Fruit fly (Drosophila melanogaster): Measurements from ENCODE around the gene sina.

Gene sina

DNA sequence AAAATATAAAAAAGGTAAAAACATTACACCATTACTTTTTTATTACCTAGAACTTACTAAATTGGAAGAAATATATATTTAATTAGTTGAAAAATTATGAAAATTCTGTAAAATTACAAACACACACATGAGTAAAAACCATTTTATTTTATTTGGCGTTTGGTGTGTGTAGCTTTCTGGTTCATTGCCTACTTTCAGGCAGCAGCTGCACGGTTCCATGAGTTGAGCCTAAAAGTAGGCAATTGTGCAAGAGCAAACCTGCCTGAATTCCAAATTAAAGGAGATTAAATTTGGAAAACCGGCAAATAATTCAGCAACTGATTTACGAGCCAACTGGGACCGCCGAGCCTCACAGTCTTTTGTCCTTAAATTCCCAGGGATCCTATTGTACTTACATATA lies 21.9 kb downstream of the sina start:
- TF ChIP-seq CG2199 (GFP tag; IDR thresholded peaks at IDR 0.05) (peak; percentile 86), CTCF (GFP tag; optimal IDR thresholded peaks at IDR 0.05) (peak; percentile 80), Six4 (GFP tag; optimal IDR thresholded peaks at IDR 0.05) (no peak), cato (GFP tag; optimal IDR thresholded peaks at IDR 0.05; ENCODE audit: borderline replicate concordance) (no peak), bbx (GFP tag; IDR thresholded peaks at IDR 0.05; ENCODE audit: partially characterized antibody) (0 out of 2 replicates have a peak, but pooled peaks have one; percentile 16), MTF-1 (GFP tag; optimal IDR thresholded peaks at IDR 0.05; ENCODE audit: borderline replicate concordance) (no peak), vvl (GFP tag; IDR thresholded peaks at IDR 0.05) (0 out of 2 replicates have a peak, but pooled peaks have one; percentile 8), dmrt11E (tag; optimal IDR thresholded peaks at IDR 0.05) (no peak), Gug (GFP tag; IDR thresholded peaks at IDR 0.05) (no peak), HmgZ (tag; optimal IDR thresholded peaks at IDR 0.05) (peak; percentile 9), HHEX (GFP tag; optimal IDR thresholded peaks at IDR 0.05) (no peak), CG4617 (GFP tag; optimal IDR thresholded peaks at IDR 0.05; ENCODE audit: borderline replicate concordance) (no peak), wdn (GFP tag; IDR thresholded peaks at IDR 0.05) (no peak), Antp (GFP tag; optimal IDR thresholded peaks at IDR 0.05) (no peak), cg (GFP tag; optimal IDR thresholded peaks at IDR 0.05) (peak; percentile 74), CG10267 (tag; optimal IDR thresholded peaks at IDR 0.05) (no peak), CG8290 (GFP tag; optimal IDR thresholded peaks at IDR 0.05) (no peak), CG8290 (tag; optimal IDR thresholded peaks at IDR 0.05) (peak in 1 of 2 experiments; percentile 27), gsb-n (tag; optimal IDR thresholded peaks at IDR 0.05) (no peak)

DNA sequence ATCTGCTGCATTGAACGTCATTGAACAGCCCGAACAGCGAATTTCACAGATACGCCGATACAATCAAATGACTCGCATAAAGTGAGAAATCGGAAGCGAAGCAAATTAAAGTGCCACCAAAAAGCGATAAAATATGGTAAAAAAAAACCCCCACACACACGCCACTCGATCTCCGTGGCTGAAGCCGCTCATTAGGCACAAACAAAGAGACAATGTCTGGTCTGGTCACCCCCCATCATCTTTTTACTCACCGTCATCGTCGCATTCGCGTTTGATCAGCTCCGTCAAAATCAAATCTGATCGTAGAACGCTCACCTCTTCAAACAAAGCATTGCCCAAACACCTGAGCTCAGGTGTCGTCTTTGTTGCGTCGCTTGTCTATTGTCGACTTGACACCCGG lies 22.4 kb downstream of the sina start:
- TF ChIP-seq CG11723 (GFP tag; optimal IDR thresholded peaks at IDR 0.05) (no peak), Awh (GFP tag; IDR thresholded peaks at IDR 0.05) (peak; percentile 74), CG18011 (GFP tag; optimal IDR thresholded peaks at IDR 0.05) (no peak), org-1 (GFP tag; optimal IDR thresholded peaks at IDR 0.05) (no peak), CG10565 (GFP tag; optimal IDR thresholded peaks at IDR 0.05) (no peak), Hr51 (GFP tag; optimal IDR thresholded peaks at IDR 0.05) (no peak), CG4328 (GFP tag; optimal IDR thresholded peaks at IDR 0.05) (no peak), Sox100B (GFP tag; optimal IDR thresholded peaks at IDR 0.05) (no peak), CG30020 (tag; optimal IDR thresholded peaks at IDR 0.05) (no peak), Dfd (GFP tag; optimal IDR thresholded peaks at IDR 0.05) (no peak), chinmo (GFP tag; IDR thresholded peaks at IDR 0.05; ENCODE audit: partially characterized antibody) (peak; percentile 78; the same call in 2 of the 4 replicates), tna (GFP tag; IDR thresholded peaks at IDR 0.05; ENCODE audit: partially characterized antibody) (no peak), Nf-YB (GFP tag; optimal IDR thresholded peaks at IDR 0.05) (no peak), crc (GFP tag; optimal IDR thresholded peaks at IDR 0.05) (no peak), knrl (GFP tag; IDR thresholded peaks at IDR 0.05; ENCODE audit: partially characterized antibody) (no peak), oc (tag; optimal IDR thresholded peaks at IDR 0.05) (no peak), CG6175 (GFP tag; IDR thresholded peaks at IDR 0.05) (peak; percentile 31; the same call in 1 of the 3 replicates), pho (GFP tag; optimal IDR thresholded peaks at IDR 0.05) (no peak), CG3838 (GFP tag; optimal IDR thresholded peaks at IDR 0.05) (no peak), nmo (GFP tag; optimal IDR thresholded peaks at IDR 0.05) (no peak), grn (GFP tag; optimal IDR thresholded peaks at IDR 0.05) (peak; percentile 15), amos (GFP tag; IDR thresholded peaks at IDR 0.05; ENCODE audit: partially characterized antibody) (no peak), CG9727 (GFP tag; optimal IDR thresholded peaks at IDR 0.05) (no peak), gce (GFP tag; IDR thresholded peaks at IDR 0.05) (no peak), pzg (GFP tag; optimal IDR thresholded peaks at IDR 0.05) (no peak), sr (GFP tag; IDR thresholded peaks at IDR 0.05) (0 out of 3 replicates have a peak, but pooled peaks have one; percentile 30), fu2 (GFP tag; optimal IDR thresholded peaks at IDR 0.05) (no peak), stwl (tag; optimal IDR thresholded peaks at IDR 0.05) (no peak), CG17802 (tag; optimal IDR thresholded peaks at IDR 0.05) (no peak), Lim3 (GFP tag; IDR thresholded peaks at IDR 0.05) (no peak), dmrt11E (tag; optimal IDR thresholded peaks at IDR 0.05) (no peak), her (GFP tag; optimal IDR thresholded peaks at IDR 0.05) (no peak)
